Worm (Caenorhabditis elegans) whole organism, young adult: Measurements from ENCODE around the gene C46C2.7.
A peak's percentile ranks its signal among the peaks of the same experiment; 100 is the strongest.

Source experiments
- B0336.3 ChIP-seq: fragments of 200-800 bp; sonication (Bioruptor generic); IDR thresholded peaks from 2 replicates; pipeline ENCODE4 v1.3.6; 2022; ENCODE audit warnings: missing genetic modification characterization, missing compliant biosample characterization
- D2030.7 ChIP-seq: fragments of 200-800 bp; sonication (Bioruptor generic); IDR thresholded peaks from 2 replicates; pipeline ENCODE4 v1.3.6; 2022; ENCODE audit warnings: missing genetic modification reagents, missing genetic modification characterization, missing compliant biosample characterization
- F22D6.2 ChIP-seq: sonication (generic microtip); optimal IDR thresholded peaks from 2 replicates; lab custom pipeline; 2016; ENCODE audit warnings: mild to moderate bottlenecking, missing genetic modification characterization, missing compliant biosample characterization
- F39B2.1 ChIP-seq: fragments of 200-800 bp; sonication (Bioruptor generic); IDR thresholded peaks from 2 replicates; pipeline ENCODE4 v1.3.6; 2022; ENCODE audit warnings: missing genetic modification reagents, missing genetic modification characterization, missing compliant biosample characterization
- F49E8.2 ChIP-seq: sonication (generic microtip); optimal IDR thresholded peaks from 3 replicates; lab custom pipeline; 2017; ENCODE audit warnings: missing genetic modification characterization, mild to moderate bottlenecking, missing compliant biosample characterization, antibody characterized with exemption, moderate library complexity; ENCODE audit not compliant: insufficient read depth
- F57C9.4 ChIP-seq: sonication (generic microtip); optimal IDR thresholded peaks from 2 replicates; lab custom pipeline; 2017; ENCODE audit warnings: mild to moderate bottlenecking, missing genetic modification characterization, missing compliant biosample characterization
- K11D2.4 ChIP-seq: fragments of 200-800 bp; sonication (Bioruptor generic); IDR thresholded peaks from 2 replicates; pipeline ENCODE4 v1.3.6; 2022; ENCODE audit warnings: missing genetic modification reagents, missing genetic modification characterization, missing compliant biosample characterization
- K12H6.12 ChIP-seq: fragments of 200-800 bp; sonication (Bioruptor generic); optimal IDR thresholded peaks from 2 replicates; lab custom pipeline; 2018; ENCODE audit warnings: mild to moderate bottlenecking, missing genetic modification characterization, missing compliant biosample characterization
- T07F8.4 ChIP-seq: sonication (generic microtip); optimal IDR thresholded peaks from 2 replicates; lab custom pipeline; 2016; ENCODE audit warnings: mild to moderate bottlenecking, missing genetic modification characterization, moderate library complexity, missing compliant biosample characterization
- Y53G8AR.9 ChIP-seq: fragments of 200-800 bp; sonication (Bioruptor generic); conservative IDR thresholded peaks from 2 replicates; pipeline ENCODE4 v1.3.6; 2022; ENCODE audit warnings: missing genetic modification reagents, missing genetic modification characterization, missing compliant biosample characterization
- Y79H2A.3 ChIP-seq: fragments of 200-800 bp; sonication (Bioruptor generic); conservative IDR thresholded peaks from 2 replicates; pipeline ENCODE4 v1.3.6; 2022; ENCODE audit warnings: missing genetic modification reagents, missing genetic modification characterization, missing compliant biosample characterization
- ZK185.1 ChIP-seq: sonication (generic microtip); optimal IDR thresholded peaks from 2 replicates; lab custom pipeline; 2016; ENCODE audit warnings: mild to moderate bottlenecking, missing genetic modification characterization, missing compliant biosample characterization; ENCODE audit not compliant: poor library complexity, severe bottlenecking
- akir-1 ChIP-seq: fragments of 200-800 bp; sonication (Bioruptor generic); optimal IDR thresholded peaks from 2 replicates; lab custom pipeline; 2018; ENCODE audit warnings: mild to moderate bottlenecking, missing genetic modification characterization, moderate library complexity, missing compliant biosample characterization
- bed-1 ChIP-seq: fragments of 200-800 bp; sonication (Bioruptor generic); IDR thresholded peaks from 2 replicates; pipeline ENCODE4 v1.3.6; 2022; ENCODE audit warnings: missing genetic modification reagents, missing genetic modification characterization, missing compliant biosample characterization
- ceh-100 ChIP-seq: fragments of 200-800 bp; sonication (Bioruptor generic); IDR thresholded peaks from 2 replicates; pipeline ENCODE4 v1.3.6; 2022; ENCODE audit warnings: missing genetic modification reagents, missing genetic modification characterization, missing compliant biosample characterization
- ceh-27 ChIP-seq: fragments of 200-800 bp; sonication (Bioruptor generic); optimal IDR thresholded peaks from 2 replicates; lab custom pipeline; 2018; ENCODE audit warnings: mild to moderate bottlenecking, missing genetic modification characterization, moderate library complexity, missing compliant biosample characterization
- ceh-79 ChIP-seq: sonication (generic microtip); optimal IDR thresholded peaks from 2 replicates; lab custom pipeline; 2017; ENCODE audit warnings: mild to moderate bottlenecking, missing genetic modification characterization, missing compliant biosample characterization
- ceh-91 ChIP-seq: fragments of 200-800 bp; sonication (Bioruptor generic); IDR thresholded peaks from 2 replicates; pipeline ENCODE4 v1.3.6; 2022; ENCODE audit warnings: missing genetic modification reagents, missing genetic modification characterization, missing compliant biosample characterization
- chd-7 ChIP-seq: sonication (generic microtip); optimal IDR thresholded peaks from 2 replicates; lab custom pipeline; 2016; ENCODE audit warnings: mild to moderate bottlenecking, missing genetic modification characterization, moderate library complexity, missing compliant biosample characterization
- die-1 ChIP-seq: sonication (generic microtip); optimal IDR thresholded peaks from 2 replicates; lab custom pipeline; 2016; ENCODE audit warnings: missing genotype, mild to moderate bottlenecking, missing genetic modification characterization, missing compliant biosample characterization
- efl-1 ChIP-seq: fragments of 150-350 bp; optimal IDR thresholded peaks from 2 replicates; lab custom pipeline; 2014; ENCODE audit warnings: missing biosample characterization, missing genetic modification reagents, missing genetic modification characterization
- egl-44 ChIP-seq: fragments of 200-800 bp; sonication (Bioruptor generic); IDR thresholded peaks from 2 replicates; pipeline ENCODE4 v1.3.6; 2022; ENCODE audit warnings: missing genetic modification reagents, missing genetic modification characterization, missing compliant biosample characterization
- ets-4 ChIP-seq: fragments of 200-800 bp; sonication (Bioruptor generic); optimal IDR thresholded peaks from 2 replicates; lab custom pipeline; 2018; ENCODE audit warnings: mild to moderate bottlenecking, missing genetic modification characterization, missing compliant biosample characterization
- gei-17 ChIP-seq: fragments of 200-800 bp; sonication (Bioruptor generic); optimal IDR thresholded peaks from 2 replicates; lab custom pipeline; 2018; ENCODE audit warnings: mild to moderate bottlenecking, missing genetic modification characterization, missing compliant biosample characterization
- him-1 ChIP-seq: sonication (generic microtip); optimal IDR thresholded peaks from 2 replicates; lab custom pipeline; 2016; ENCODE audit warnings: missing genotype, missing genetic modification reagents, missing genetic modification characterization, missing compliant biosample characterization
- hmg-1.2 ChIP-seq: fragments of 200-800 bp; sonication (Bioruptor generic); IDR thresholded peaks from 2 replicates; pipeline ENCODE4 v1.3.6; 2022; ENCODE audit warnings: missing genetic modification reagents, missing genetic modification characterization, missing compliant biosample characterization
- lag-1 ChIP-seq: fragments of 200-800 bp; sonication (Bioruptor generic); IDR thresholded peaks from 2 replicates; pipeline ENCODE4 v1.3.6; 2022; ENCODE audit warnings: missing genetic modification reagents, missing genetic modification characterization, missing compliant biosample characterization
- lir-1 ChIP-seq: fragments of 200-800 bp; sonication (Bioruptor generic); conservative IDR thresholded peaks from 2 replicates; pipeline ENCODE4 v1.3.6; 2022; ENCODE audit warnings: missing genetic modification reagents, missing genetic modification characterization, missing compliant biosample characterization
- lsl-1 ChIP-seq: fragments of 200-800 bp; sonication (Bioruptor generic); optimal IDR thresholded peaks from 2 replicates; lab custom pipeline; 2018; ENCODE audit warnings: mild to moderate bottlenecking, missing genetic modification characterization, moderate library complexity, missing compliant biosample characterization
- lsy-27 ChIP-seq: sonication (generic microtip); optimal IDR thresholded peaks from 2 replicates; lab custom pipeline; 2017; ENCODE audit warnings: missing genetic modification characterization, mild to moderate bottlenecking, missing compliant biosample characterization, antibody characterized with exemption, missing genotype, borderline replicate concordance; ENCODE audit not compliant: insufficient read depth
- madf-8 ChIP-seq: fragments of 200-800 bp; sonication (Bioruptor generic); conservative IDR thresholded peaks from 2 replicates; pipeline ENCODE4 v1.3.6; 2022; ENCODE audit warnings: missing genetic modification reagents, missing genetic modification characterization, missing compliant biosample characterization
- mcd-1 ChIP-seq: fragments of 200-800 bp; sonication (Bioruptor generic); IDR thresholded peaks from 2 replicates; pipeline ENCODE4 v1.3.6; 2022; ENCODE audit warnings: missing genetic modification reagents, missing genetic modification characterization, missing compliant biosample characterization
- mxl-1 ChIP-seq: sonication (generic microtip); optimal IDR thresholded peaks from 2 replicates; lab custom pipeline; 2016; ENCODE audit warnings: missing genetic modification characterization, missing compliant biosample characterization
- nfya-2 ChIP-seq: fragments of 200-800 bp; sonication (Bioruptor generic); IDR thresholded peaks from 2 replicates; pipeline ENCODE4 v1.3.6; 2022; ENCODE audit warnings: missing genetic modification reagents, missing genetic modification characterization, missing compliant biosample characterization
- nhr-27 ChIP-seq: fragments of 200-800 bp; sonication (Bioruptor generic); optimal IDR thresholded peaks from 2 replicates; lab custom pipeline; 2018; ENCODE audit warnings: mild to moderate bottlenecking, missing genetic modification characterization, moderate library complexity, missing compliant biosample characterization
- nhr-80 ChIP-seq: sonication (generic microtip); optimal IDR thresholded peaks from 2 replicates; lab custom pipeline; 2016; ENCODE audit warnings: missing genetic modification characterization, missing compliant biosample characterization
- rcor-1 ChIP-seq: fragments of 200-800 bp; sonication (Bioruptor generic); IDR thresholded peaks from 2 replicates; pipeline ENCODE4 v1.3.6; 2022; ENCODE audit warnings: missing genetic modification reagents, missing genetic modification characterization, missing compliant biosample characterization
- repo-1 ChIP-seq: sonication (generic microtip); optimal IDR thresholded peaks from 2 replicates; lab custom pipeline; 2017; ENCODE audit warnings: mild to moderate bottlenecking, missing genetic modification characterization, missing compliant biosample characterization
- sea-2 ChIP-seq: fragments of 200-800 bp; sonication (Bioruptor generic); IDR thresholded peaks from 2 replicates; pipeline ENCODE4 v1.3.6; 2022; ENCODE audit warnings: missing genetic modification characterization, missing compliant biosample characterization
- snpc-4 ChIP-seq, 5 experiments: fragments of 150-350 bp in 1 of 5; sonication (generic microtip) in 4 of 5; optimal IDR thresholded peaks; 2 replicates each; lab custom pipeline; 2014 to 2018; ENCODE audit warnings: missing genetic modification characterization in 5 of 5, missing biosample characterization in 3 of 5, antibody characterized with exemption in 2 of 5, mild to moderate bottlenecking in 2 of 5, missing compliant biosample characterization in 2 of 5, missing genotype in 2 of 5, moderate library complexity in 2 of 5, missing genetic modification reagents in 1 of 5
- somi-1 ChIP-seq: fragments of 200-800 bp; sonication (Bioruptor generic); optimal IDR thresholded peaks from 2 replicates; lab custom pipeline; 2018; ENCODE audit warnings: mild to moderate bottlenecking, missing genetic modification characterization, missing compliant biosample characterization
- tlf-1 ChIP-seq: fragments of 200-800 bp; sonication (Bioruptor generic); optimal IDR thresholded peaks from 2 replicates; lab custom pipeline; 2018; ENCODE audit warnings: mild to moderate bottlenecking, missing genetic modification characterization, missing compliant biosample characterization
- unc-130 ChIP-seq: sonication (generic microtip); optimal IDR thresholded peaks from 2 replicates; lab custom pipeline; 2016; ENCODE audit warnings: missing genetic modification reagents, missing genetic modification characterization, missing compliant biosample characterization
- zfh-2 ChIP-seq: fragments of 200-800 bp; sonication (Bioruptor generic); conservative IDR thresholded peaks from 2 replicates; pipeline ENCODE4 v1.3.6; 2022; ENCODE audit warnings: missing genetic modification reagents, missing genetic modification characterization, missing compliant biosample characterization
- ztf-22 ChIP-seq: fragments of 200-800 bp; sonication (Bioruptor generic); optimal IDR thresholded peaks from 2 replicates; lab custom pipeline; 2018; ENCODE audit warnings: mild to moderate bottlenecking, missing genetic modification characterization, moderate library complexity, missing compliant biosample characterization
- ztf-25 ChIP-seq: fragments of 200-800 bp; sonication (Bioruptor generic); IDR thresholded peaks from 2 replicates; pipeline ENCODE4 v1.3.6; 2022; ENCODE audit warnings: missing genetic modification reagents, missing genetic modification characterization, missing compliant biosample characterization
- ztf-6 ChIP-seq: fragments of 200-800 bp; sonication (Bioruptor generic); IDR thresholded peaks from 2 replicates; pipeline ENCODE4 v1.3.6; 2022; ENCODE audit warnings: missing genetic modification reagents, missing genetic modification characterization, missing compliant biosample characterization

C46C2.7 gene

ce11 chrIV:9146819-9147518 lies 47.7 kb upstream of the C46C2.7 start, which contains the start of the genes rpb-12 and aly-2 (continued):
- TF ChIP-seq ztf-25 (GFP tag; lab: Robert Waterston, UW): no peak
- no peak for TF ChIP-seq bed-1
- TF ChIP-seq akir-1 (GFP tag; lab: Kevin White, UChicago): no peak
- no peak for TF ChIP-seq chd-7 (tag; lab: Kevin White, UChicago)
- TF ChIP-seq mcd-1 (GFP tag; lab: Robert Waterston, UW): peak; percentile 66
- TF ChIP-seq ZK185.1 (tag; lab: Kevin White, UChicago): no peak
- no peak for TF ChIP-seq sea-2 (GFP tag; lab: Robert Waterston, UW)
- TF ChIP-seq ceh-27 (GFP tag; lab: Kevin White, UChicago): peak; percentile 23
- no peak for TF ChIP-seq nhr-27
- 0 out of 2 replicates have a peak, but pooled peaks have one; percentile 39 for TF ChIP-seq Y53G8AR.9 (GFP tag; lab: Robert Waterston, UW)
- TF ChIP-seq mxl-1 (tag; lab: Kevin White, UChicago): no peak
- no peak for TF ChIP-seq F57C9.4
- TF ChIP-seq ceh-91: peak; percentile 88
- TF ChIP-seq B0336.3 (GFP tag; lab: Robert Waterston, UW): peak; percentile 74
- no peak for TF ChIP-seq somi-1
- TF ChIP-seq repo-1: no peak
- TF ChIP-seq zfh-2 (GFP tag; lab: Robert Waterston, UW): no peak
- TF ChIP-seq efl-1 (GFP tag; lab: Kevin White, UChicago): peak; percentile 95
- TF ChIP-seq tlf-1: peak; percentile 61
- TF ChIP-seq F49E8.2 (tag; lab: Kevin White, UChicago): peak; percentile 64
- TF ChIP-seq him-1 (tag; lab: Kevin White, UChicago): peak; percentile 75
- TF ChIP-seq unc-130 (GFP tag; lab: Kevin White, UChicago): peak; percentile 65
- TF ChIP-seq snpc-4 (GFP tag; optimal IDR thresholded peaks at IDR 0.05; lab: Kevin White, UChicago): peak; percentile 79
- TF ChIP-seq snpc-4 (tag; optimal IDR thresholded peaks at IDR 0.05; lab: Kevin White, UChicago): peak; percentile 61 to 80 (median 64)
- TF ChIP-seq lsl-1 (GFP tag; lab: Kevin White, UChicago): peak; percentile 68
- TF ChIP-seq nfya-2 (GFP tag; lab: Robert Waterston, UW): no peak
- no peak for TF ChIP-seq gei-17
- peak; percentile 82 for TF ChIP-seq rcor-1 (GFP tag; lab: Robert Waterston, UW)
- no peak for TF ChIP-seq lag-1 (GFP tag; lab: Robert Waterston, UW)
- no peak for TF ChIP-seq nhr-80 (tag; lab: Kevin White, UChicago)
- no peak for TF ChIP-seq F22D6.2
- no peak for TF ChIP-seq T07F8.4 (tag; lab: Kevin White, UChicago)
- no peak for TF ChIP-seq die-1 (tag; lab: Kevin White, UChicago)
- no peak for TF ChIP-seq ceh-100 (GFP tag; lab: Robert Waterston, UW)
- TF ChIP-seq lir-1 (GFP tag; lab: Robert Waterston, UW): peak; percentile 65; the same call in 1 of the 2 replicates
- no peak for TF ChIP-seq F39B2.1 (GFP tag; lab: Robert Waterston, UW)
- TF ChIP-seq ets-4: no peak
- no peak for TF ChIP-seq lsy-27 (tag; lab: Kevin White, UChicago)
- no peak for TF ChIP-seq ztf-22 (GFP tag; lab: Kevin White, UChicago)
- no peak for TF ChIP-seq K12H6.12 (tag; lab: Kevin White, UChicago)
- no peak for TF ChIP-seq ztf-6 (GFP tag; lab: Robert Waterston, UW)
- TF ChIP-seq Y79H2A.3 (GFP tag; lab: Robert Waterston, UW): 0 out of 2 replicates have a peak, but pooled peaks have one; percentile 23
- no peak for TF ChIP-seq ceh-79
- TF ChIP-seq egl-44: no peak
- peak; percentile 91 for TF ChIP-seq D2030.7 (GFP tag; lab: Robert Waterston, UW)
- peak; percentile 91 for TF ChIP-seq madf-8 (GFP tag; lab: Robert Waterston, UW)
- TF ChIP-seq K11D2.4 (GFP tag; lab: Robert Waterston, UW): no peak
- TF ChIP-seq hmg-1.2: peak; percentile 59
